Worm (Caenorhabditis elegans): ENCODE measurements around the gene sra-12.

The sra-12 gene

ce11 chrII:10867219-10867618 is 37.1 kb downstream of the sra-12 start (continued):
- TF ChIP-seq elt-3 (tag; optimal IDR thresholded peaks at IDR 0.05) = no peak
- TF ChIP-seq ztf-4 (tag; optimal IDR thresholded peaks at IDR 0.05) = peak; percentile 2
- no peak for TF ChIP-seq hpl-2 (GFP tag; optimal IDR thresholded peaks at IDR 0.05)
- TF ChIP-seq skn-1 (tag; optimal IDR thresholded peaks at IDR 0.05) = peak; percentile 15
- TF ChIP-seq unc-62 (GFP tag; optimal IDR thresholded peaks at IDR 0.05) = no peak
- peak; percentile 14 for TF ChIP-seq nhr-47 (tag; optimal IDR thresholded peaks at IDR 0.05)
- TF ChIP-seq dpl-1 (GFP tag; optimal IDR thresholded peaks at IDR 0.05) = peak in 2 of 3 experiments; percentile 3 to 18
- TF ChIP-seq efl-3 (GFP tag; optimal IDR thresholded peaks at IDR 0.05) = no peak
- TF ChIP-seq lin-14 (GFP tag; optimal IDR thresholded peaks at IDR 0.05) = peak; percentile 59

DNA sequence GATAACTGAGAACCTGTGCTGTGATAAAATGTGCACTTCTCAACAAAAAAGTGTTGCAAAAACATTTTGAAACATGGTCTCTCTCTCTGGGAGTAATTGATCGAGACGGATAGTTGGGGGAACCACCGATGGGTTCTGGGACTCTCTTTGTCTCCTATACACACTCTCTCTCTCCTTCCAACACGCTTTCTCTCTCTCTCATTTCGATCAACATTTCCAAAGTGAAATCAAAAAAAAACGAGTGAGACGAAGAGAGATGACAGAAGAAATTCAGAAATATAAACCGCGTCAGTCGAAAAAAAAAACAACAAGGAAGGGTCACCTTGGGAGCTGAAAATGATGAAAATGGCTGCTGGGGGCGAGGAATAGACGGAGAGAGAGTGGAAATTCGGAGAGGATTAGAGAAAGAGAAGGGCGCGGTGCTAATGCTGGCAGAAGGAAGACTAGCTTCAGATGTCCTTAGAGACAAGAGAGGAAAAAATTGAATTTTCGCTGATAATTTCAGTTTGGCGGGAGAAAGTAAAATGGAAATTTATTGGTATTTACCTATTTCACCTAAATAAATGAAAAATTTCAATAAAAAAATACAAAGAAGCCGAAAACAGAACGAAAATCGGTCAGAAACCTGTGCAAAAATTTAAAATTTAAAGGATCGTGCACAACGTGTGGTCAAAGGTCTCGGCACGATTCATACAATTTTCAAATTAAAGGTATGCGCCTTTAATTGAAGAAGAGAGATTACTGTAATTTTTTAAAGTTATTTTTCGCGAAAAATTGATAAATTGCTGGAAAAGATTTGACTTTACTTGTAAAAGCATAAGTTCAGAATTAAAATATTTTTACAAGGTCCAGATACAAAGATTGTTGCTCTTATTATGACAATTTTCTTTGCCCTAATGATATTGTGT is 41.3 kb downstream of the sra-12 start:
- TF ChIP-seq elt-3 (tag; optimal IDR thresholded peaks at IDR 0.05) (peak in 1 of 6 experiments; percentile 19), lin-35 (GFP tag; optimal IDR thresholded peaks at IDR 0.05) (no peak), nhr-85 (tag) (peak; percentile 51), nhr-71 (tag; optimal IDR thresholded peaks at IDR 0.05) (peak; percentile 6), ceh-63 (GFP tag; optimal IDR thresholded peaks at IDR 0.05) (no peak), sox-4 (tag; optimal IDR thresholded peaks at IDR 0.05) (no peak), lsy-2 (tag; optimal IDR thresholded peaks at IDR 0.05) (peak in 1 of 2 experiments; percentile 47), zag-1 (tag; optimal IDR thresholded peaks at IDR 0.05) (no peak), elt-2 (tag; optimal IDR thresholded peaks at IDR 0.05) (no peak), C04F5.9 (tag; optimal IDR thresholded peaks at IDR 0.05) (peak; percentile 17), nhr-20 (tag; optimal IDR thresholded peaks at IDR 0.05) (peak; percentile 29), blmp-1 (tag; optimal IDR thresholded peaks at IDR 0.05) (peak; percentile 93), alr-1 (tag; optimal IDR thresholded peaks at IDR 0.05; ENCODE audit: borderline replicate concordance) (no peak), lin-14 (GFP tag; optimal IDR thresholded peaks at IDR 0.05) (peak; percentile 61), efl-1 (optimal IDR thresholded peaks at IDR 0.05) (peak in 1 of 2 experiments; percentile 7), efl-1 (GFP tag; optimal IDR thresholded peaks at IDR 0.05 in 1 of 2) (peak in 1 of 2 experiments; percentile 77), snu-23 (GFP tag; optimal IDR thresholded peaks at IDR 0.05) (peak; percentile 36), fkh-4 (tag; optimal IDR thresholded peaks at IDR 0.05; ENCODE audit: borderline replicate concordance) (no peak), rnt-1 (tag; optimal IDR thresholded peaks at IDR 0.05) (peak; percentile 37)

ce11 chrII:10861723-10862486 is 42.4 kb downstream of the sra-12 start:
- peak; percentile 83 for TF ChIP-seq elt-2 (tag; optimal IDR thresholded peaks at IDR 0.05)
- TF ChIP-seq ceh-63 (GFP tag; optimal IDR thresholded peaks at IDR 0.05) = no peak
- peak; percentile 34 for TF ChIP-seq lin-14 (GFP tag; optimal IDR thresholded peaks at IDR 0.05)
- TF ChIP-seq fkh-4 (tag; optimal IDR thresholded peaks at IDR 0.05; ENCODE audit: borderline replicate concordance) = no peak
- TF ChIP-seq lir-3 (tag; optimal IDR thresholded peaks at IDR 0.05; ENCODE audit: poor library complexity) = no peak
- TF ChIP-seq grh-1 (GFP tag; IDR thresholded peaks at IDR 0.05) = peak; percentile 62
- TF ChIP-seq efl-1 (optimal IDR thresholded peaks at IDR 0.05) = no peak
- TF ChIP-seq efl-1 (GFP tag; optimal IDR thresholded peaks at IDR 0.05 in 1 of 2) = peak in 1 of 2 experiments; percentile 57
- peak; percentile 32 for TF ChIP-seq mep-1 (tag; optimal IDR thresholded peaks at IDR 0.05)
- TF ChIP-seq ztf-11 (tag; optimal IDR thresholded peaks at IDR 0.05) = no peak
- peak; percentile 31 for TF ChIP-seq blmp-1 (tag; optimal IDR thresholded peaks at IDR 0.05)
- TF ChIP-seq lin-35 (GFP tag; optimal IDR thresholded peaks at IDR 0.05) = peak in 1 of 2 experiments; percentile 36
- TF ChIP-seq xbp-1 (tag; optimal IDR thresholded peaks at IDR 0.05) = peak; percentile 19
- no peak for TF ChIP-seq pag-3 (tag; optimal IDR thresholded peaks at IDR 0.05; ENCODE audit: borderline replicate concordance, insufficient read depth)
- TF ChIP-seq nhr-71 (tag; optimal IDR thresholded peaks at IDR 0.05) = peak; percentile 27
- TF ChIP-seq dpl-1 (GFP tag; optimal IDR thresholded peaks at IDR 0.05) = peak in 1 of 3 experiments; percentile 1
- TF ChIP-seq nhr-20 (tag; optimal IDR thresholded peaks at IDR 0.05) = peak; percentile 16
- TF ChIP-seq skn-1 (tag; optimal IDR thresholded peaks at IDR 0.05) = peak; percentile 43
- TF ChIP-seq nhr-85 (tag) = peak; percentile 74
- no peak for TF ChIP-seq irx-1 (tag; optimal IDR thresholded peaks at IDR 0.05)
- no peak for TF ChIP-seq lin-15B (tag; optimal IDR thresholded peaks at IDR 0.05)
- TF ChIP-seq tlp-1 (tag; optimal IDR thresholded peaks at IDR 0.05) = no peak
- TF ChIP-seq mdl-1 (tag; optimal IDR thresholded peaks at IDR 0.05) = peak in 1 of 2 experiments; percentile 12
- TF ChIP-seq mef-2 (tag; optimal IDR thresholded peaks at IDR 0.05) = no peak
- TF ChIP-seq vab-15 (tag; optimal IDR thresholded peaks at IDR 0.05) = no peak
- TF ChIP-seq fkh-10 (GFP tag; optimal IDR thresholded peaks at IDR 0.05) = no peak
- no peak for TF ChIP-seq nhr-28 (tag; optimal IDR thresholded peaks at IDR 0.05)

Data from whole organism, L1 larva.